Fruit fly (Drosophila melanogaster) whole organism, wandering third instar larva: ENCODE data around the gene CG17328.

Experiments
- psq ChIP-seq: fragments of 200-800 bp; sonication (Bioruptor generic); optimal IDR thresholded peaks from 3 replicates; lab custom pipeline; 2017; ENCODE audit warnings: missing biosample characterization, mild to moderate bottlenecking, missing genetic modification characterization, moderate library complexity
- tai ChIP-seq: sonication (Bioruptor generic); optimal IDR thresholded peaks from 2 replicates; lab custom pipeline; 2016; ENCODE audit warnings: missing biosample characterization, missing genetic modification characterization

- TF ChIP-seq tai (GFP tag; lab: Kevin White, UChicago) (no peak), psq (peak; percentile 16)
Observed at dm6 chr2L:16281419-16282076, 18.2 kb upstream of the CG17328 start.
